Fruit fly (Drosophila melanogaster) whole organism, embryonic: Measurements from ENCODE around the gene CG32437.

Source experiments
- B-H2 ChIP-seq: fragments of 200-800 bp; sonication (Bioruptor generic); optimal IDR thresholded peaks from 2 replicates; lab custom pipeline; 2018; ENCODE audit warnings: missing biosample characterization, mild to moderate bottlenecking, missing genetic modification characterization
- CG13296 ChIP-seq: fragments of 200-800 bp; sonication (Bioruptor generic); optimal IDR thresholded peaks from 3 replicates; lab custom pipeline; 2018; ENCODE audit warnings: missing biosample characterization, mild to moderate bottlenecking, missing genetic modification characterization
- CG1647 ChIP-seq: fragments of 200-800 bp; sonication (Bioruptor generic); optimal IDR thresholded peaks from 3 replicates; lab custom pipeline; 2016; ENCODE audit warnings: missing biosample characterization, missing genetic modification characterization
- CG17829 ChIP-seq: fragments of 200-800 bp; optimal IDR thresholded peaks from 2 replicates; lab custom pipeline; 2019; ENCODE audit warnings: missing biosample characterization, mild to moderate bottlenecking, missing genetic modification characterization, moderate library complexity
- CG8765 ChIP-seq: fragments of 200-800 bp; sonication (Bioruptor generic); IDR thresholded peaks from 2 replicates; pipeline ENCODE4 v1.3.6; 2022; ENCODE audit warnings: missing biosample characterization, missing genetic modification characterization
- Dip3 ChIP-seq: fragments of 200-800 bp; sonication (Bioruptor generic); optimal IDR thresholded peaks from 3 replicates; lab custom pipeline; 2016; ENCODE audit warnings: missing biosample characterization, missing genetic modification characterization
- HLH4C ChIP-seq: fragments of 200-800 bp; sonication (Bioruptor generic); IDR thresholded peaks from 3 replicates; pipeline ENCODE4 v1.3.6; 2022; ENCODE audit warnings: missing biosample characterization, missing genetic modification characterization; ENCODE audit not compliant: partially characterized antibody
- lmd ChIP-seq: fragments of 200-800 bp; sonication (Bioruptor generic); IDR thresholded peaks from 2 replicates; pipeline ENCODE4 v1.3.6; 2022; ENCODE audit warnings: missing biosample characterization, missing genetic modification characterization
- lola ChIP-seq, 3 experiments: fragments of >200 bp in 2 of 3; fragments of 200-800 bp in 1 of 3; sonication (Bioruptor generic) in 1 of 3; optimal IDR thresholded peaks; 2 replicates each; lab custom pipeline; 2017 to 2019; ENCODE audit warnings: missing biosample characterization in 3 of 3, missing genetic modification characterization in 3 of 3, mild to moderate bottlenecking in 1 of 3, moderate library complexity in 1 of 3
- stwl ChIP-seq: fragments of 200-800 bp; sonication (Bioruptor generic); optimal IDR thresholded peaks from 3 replicates; lab custom pipeline; 2018; ENCODE audit warnings: missing biosample characterization, mild to moderate bottlenecking, missing genetic modification characterization, moderate library complexity

DNA sequence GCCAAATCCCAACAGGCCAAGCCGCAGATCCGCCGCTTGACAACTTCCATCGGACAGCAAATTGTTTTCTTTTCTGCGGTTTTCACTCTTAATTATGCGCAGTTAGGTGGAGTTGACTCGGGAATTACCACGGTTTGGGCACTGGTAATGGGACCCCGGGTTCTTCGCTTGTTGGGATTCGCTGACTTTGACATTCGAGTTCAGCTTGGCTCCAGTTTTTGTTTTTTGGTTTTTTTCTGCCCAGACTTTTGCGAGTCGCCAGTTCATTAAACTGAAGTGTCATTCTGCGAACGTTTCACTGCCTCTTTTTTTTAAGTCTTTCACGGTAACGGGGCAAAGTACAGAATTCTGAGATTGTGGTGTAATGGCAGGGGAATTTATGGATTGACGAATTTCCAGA, 31.3 kb downstream of the CG32437 start:
- TF ChIP-seq CG17829 (tag; lab: Kevin White, UChicago) (no peak), stwl (tag; lab: Kevin White, UChicago) (no peak), Dip3 (no peak), CG8765 (GFP tag; lab: Robert Waterston, UW) (no peak), HLH4C (GFP tag; lab: Robert Waterston, UW) (no peak), lmd (GFP tag; lab: Robert Waterston, UW) (no peak), CG13296 (GFP tag; lab: Kevin White, UChicago) (no peak), B-H2 (GFP tag; lab: Kevin White, UChicago) (no peak), lola (GFP tag; optimal IDR thresholded peaks at IDR 0.05; lab: Kevin White, UChicago) (no peak), CG1647 (no peak)
